Fruit fly (Drosophila melanogaster) whole organism, embryonic: ENCODE results near the gene Shmt.

Experiments used
- Abd-B ChIP-seq: fragments of 200-800 bp; sonication (Bioruptor generic); optimal IDR thresholded peaks from 2 replicates; lab custom pipeline; 2018; ENCODE audit warnings: missing biosample characterization, mild to moderate bottlenecking, missing genetic modification characterization, moderate library complexity
- Antp ChIP-seq: fragments of 200-800 bp; sonication (Bioruptor generic); optimal IDR thresholded peaks from 3 replicates; lab custom pipeline; 2016; ENCODE audit warnings: missing biosample characterization, missing genetic modification characterization
- Bgb ChIP-seq: fragments of 200-800 bp; sonication (Bioruptor generic); IDR thresholded peaks from 2 replicates; pipeline ENCODE4 v1.3.6; 2022; ENCODE audit warnings: missing biosample characterization, missing genetic modification characterization; ENCODE audit not compliant: partially characterized antibody
- CG10979 ChIP-seq: fragments of 200-800 bp; sonication (Bioruptor generic); optimal IDR thresholded peaks from 2 replicates; lab custom pipeline; 2018; ENCODE audit warnings: missing biosample characterization, mild to moderate bottlenecking, missing genetic modification characterization, moderate library complexity
- CG12391 ChIP-seq: fragments of 200-800 bp; sonication (Bioruptor generic); optimal IDR thresholded peaks from 3 replicates; lab custom pipeline; 2018; ENCODE audit warnings: missing biosample characterization, mild to moderate bottlenecking, missing genetic modification characterization, moderate library complexity
- CG13296 ChIP-seq: fragments of 200-800 bp; sonication (Bioruptor generic); optimal IDR thresholded peaks from 3 replicates; lab custom pipeline; 2018; ENCODE audit warnings: missing biosample characterization, mild to moderate bottlenecking, missing genetic modification characterization
- CG13894 ChIP-seq: fragments of 200-800 bp; sonication (Bioruptor generic); optimal IDR thresholded peaks from 3 replicates; lab custom pipeline; 2018; ENCODE audit warnings: missing biosample characterization, mild to moderate bottlenecking, missing genetic modification characterization, moderate library complexity
- CG14667 ChIP-seq: fragments of 200-800 bp; sonication (Bioruptor generic); IDR thresholded peaks from 2 replicates; pipeline ENCODE4 v1.3.6; 2022; ENCODE audit warnings: missing biosample characterization, missing genetic modification characterization
- CG14860 ChIP-seq: fragments of 200-800 bp; sonication (Bioruptor generic); IDR thresholded peaks from 3 replicates; pipeline ENCODE4 v1.3.6; 2022; ENCODE audit warnings: missing biosample characterization, missing genetic modification characterization; ENCODE audit not compliant: partially characterized antibody
- CG1602 ChIP-seq: fragments of 200-800 bp; sonication (Bioruptor generic); optimal IDR thresholded peaks from 3 replicates; lab custom pipeline; 2016; ENCODE audit warnings: missing biosample characterization, missing genetic modification characterization
- CG17186 ChIP-seq: fragments of 200-800 bp; sonication (Bioruptor generic); optimal IDR thresholded peaks from 3 replicates; lab custom pipeline; 2017; ENCODE audit warnings: missing biosample characterization, missing genetic modification reagents, missing genetic modification characterization
- CG17829 ChIP-seq: fragments of 200-800 bp; optimal IDR thresholded peaks from 2 replicates; lab custom pipeline; 2019; ENCODE audit warnings: missing biosample characterization, mild to moderate bottlenecking, missing genetic modification characterization, moderate library complexity
- CG18619 ChIP-seq: fragments of 200-800 bp; sonication (Bioruptor generic); optimal IDR thresholded peaks from 3 replicates; lab custom pipeline; 2017; ENCODE audit warnings: missing biosample characterization, mild to moderate bottlenecking, missing genetic modification characterization
- CG34224 ChIP-seq: fragments of 200-800 bp; sonication (Bioruptor generic); IDR thresholded peaks from 3 replicates; pipeline ENCODE4 v1.3.6; 2022; ENCODE audit warnings: missing biosample characterization, missing genetic modification characterization; ENCODE audit not compliant: partially characterized antibody
- CG34422 ChIP-seq: fragments of 200-800 bp; sonication (Bioruptor generic); IDR thresholded peaks from 3 replicates; pipeline ENCODE4 v1.3.6; 2022; ENCODE audit warnings: missing biosample characterization, missing genetic modification characterization
- CG5245 ChIP-seq: fragments of 200-800 bp; sonication (Bioruptor generic); optimal IDR thresholded peaks from 3 replicates; lab custom pipeline; 2016; ENCODE audit warnings: missing biosample characterization, missing genetic modification characterization
- CG6254 ChIP-seq: fragments of 200-800 bp; sonication (Bioruptor generic); optimal IDR thresholded peaks from 3 replicates; lab custom pipeline; 2017; ENCODE audit warnings: mild to moderate bottlenecking, missing biosample characterization, missing genetic modification reagents, missing genetic modification characterization
- CG6765 ChIP-seq: fragments of 200-800 bp; sonication (Bioruptor generic); optimal IDR thresholded peaks from 3 replicates; lab custom pipeline; 2017; ENCODE audit warnings: missing biosample characterization, mild to moderate bottlenecking, missing genetic modification characterization
- CG7839 ChIP-seq: fragments of 200-800 bp; sonication (Bioruptor generic); optimal IDR thresholded peaks from 3 replicates; lab custom pipeline; 2018; ENCODE audit warnings: missing biosample characterization, mild to moderate bottlenecking, missing genetic modification characterization, moderate library complexity
- Chrac-16 ChIP-seq: fragments of 200-800 bp; sonication (Bioruptor generic); optimal IDR thresholded peaks from 3 replicates; lab custom pipeline; 2016; ENCODE audit warnings: missing biosample characterization, missing genetic modification characterization
- Dbx ChIP-seq: fragments of 200-800 bp; sonication (Bioruptor generic); IDR thresholded peaks from 3 replicates; pipeline ENCODE4 v1.3.6; 2022; ENCODE audit warnings: missing biosample characterization, missing genetic modification characterization
- Hand ChIP-seq: fragments of 200-800 bp; sonication (Bioruptor generic); optimal IDR thresholded peaks from 2 replicates; lab custom pipeline; 2017; ENCODE audit warnings: mild to moderate bottlenecking, missing biosample characterization, missing genetic modification reagents, missing genetic modification characterization
- Hr3 ChIP-seq: fragments of 200-800 bp; sonication (Bioruptor generic); optimal IDR thresholded peaks from 3 replicates; lab custom pipeline; 2016; ENCODE audit warnings: missing biosample characterization, missing genetic modification characterization
- Hr39 ChIP-seq: fragments of >200 bp; optimal IDR thresholded peaks from 2 replicates; lab custom pipeline; 2017
- Hr51 ChIP-seq, 2 experiments: fragments of 200-800 bp; sonication (Bioruptor generic); optimal IDR thresholded peaks; 2 replicates in 1 of 2; 3 replicates in 1 of 2; lab custom pipeline; 2016 to 2018; ENCODE audit warnings: missing biosample characterization in 2 of 2, missing genetic modification characterization in 2 of 2, mild to moderate bottlenecking in 1 of 2, moderate library complexity in 1 of 2
- Mad ChIP-seq: fragments of 200-800 bp; sonication (Bioruptor generic); optimal IDR thresholded peaks from 2 replicates; lab custom pipeline; 2016; ENCODE audit warnings: missing biosample characterization, missing genetic modification characterization
- Med ChIP-seq: fragments of 200-800 bp; sonication (Bioruptor generic); peaks from one replicate; lab custom pipeline; 2016; ENCODE audit warnings: missing biosample characterization, missing genetic modification characterization, mild to moderate bottlenecking, inconsistent platforms, moderate library complexity
- Spps ChIP-seq: fragments of 200-800 bp; sonication (Bioruptor generic); optimal IDR thresholded peaks from 2 replicates; lab custom pipeline; 2018; ENCODE audit warnings: missing biosample characterization, mild to moderate bottlenecking, missing genetic modification characterization
- Vsx1 ChIP-seq: fragments of 200-800 bp; sonication (Bioruptor generic); optimal IDR thresholded peaks from 2 replicates; lab custom pipeline; 2017; ENCODE audit warnings: missing biosample characterization, mild to moderate bottlenecking, missing genetic modification characterization, missing genetic modification reagents
- YL-1 ChIP-seq: fragments of 200-800 bp; sonication (Bioruptor generic); optimal IDR thresholded peaks from 3 replicates; lab custom pipeline; 2017; ENCODE audit warnings: missing biosample characterization, mild to moderate bottlenecking, missing genetic modification characterization
- bsh ChIP-seq, 2 experiments: fragments of 200-800 bp; sonication (Bioruptor generic); optimal IDR thresholded peaks; 2 replicates each; lab custom pipeline; 2017 to 2018; ENCODE audit warnings: mild to moderate bottlenecking in 2 of 2, missing biosample characterization in 2 of 2, missing genetic modification characterization in 2 of 2, moderate library complexity in 1 of 2
- danr ChIP-seq: fragments of 200-800 bp; sonication (Bioruptor generic); IDR thresholded peaks from 2 replicates; pipeline ENCODE4 v1.3.6; 2022; ENCODE audit warnings: missing biosample characterization, missing genetic modification characterization
- dimm ChIP-seq: fragments of 200-800 bp; sonication (Bioruptor generic); IDR thresholded peaks from 2 replicates; pipeline ENCODE4 v1.3.6; 2022; ENCODE audit warnings: missing biosample characterization, missing genetic modification characterization
- dmrt99B ChIP-seq: fragments of 200-800 bp; sonication (Bioruptor generic); optimal IDR thresholded peaks from 2 replicates; lab custom pipeline; 2018; ENCODE audit warnings: missing biosample characterization, mild to moderate bottlenecking, missing genetic modification characterization, moderate library complexity
- ftz-f1 ChIP-seq: fragments of 200-800 bp; sonication (Bioruptor generic); optimal IDR thresholded peaks from 2 replicates; lab custom pipeline; 2016; ENCODE audit warnings: missing biosample characterization, missing genetic modification characterization
- gcm2 ChIP-seq: fragments of 200-800 bp; sonication (Bioruptor generic); optimal IDR thresholded peaks from 2 replicates; lab custom pipeline; 2016; ENCODE audit warnings: missing biosample characterization, missing genetic modification characterization
- gro ChIP-seq: fragments of 200-800 bp; sonication (Bioruptor generic); optimal IDR thresholded peaks from 2 replicates; lab custom pipeline; 2016; ENCODE audit warnings: missing biosample characterization, missing genetic modification characterization
- gsb-n ChIP-seq: fragments of 200-800 bp; sonication (Bioruptor generic); optimal IDR thresholded peaks from 3 replicates; lab custom pipeline; 2018; ENCODE audit warnings: missing biosample characterization, mild to moderate bottlenecking, missing genetic modification characterization
- ind ChIP-seq: fragments of 200-800 bp; sonication (Bioruptor generic); optimal IDR thresholded peaks from 3 replicates; lab custom pipeline; 2016; ENCODE audit warnings: missing biosample characterization, missing genetic modification characterization
- maf-S ChIP-seq: fragments of 200-800 bp; sonication (Bioruptor generic); optimal IDR thresholded peaks from 2 replicates; lab custom pipeline; 2016; ENCODE audit warnings: missing biosample characterization, missing genetic modification characterization
- nom ChIP-seq: fragments of 200-800 bp; sonication (Bioruptor generic); optimal IDR thresholded peaks from 2 replicates; lab custom pipeline; 2017; ENCODE audit warnings: missing biosample characterization, missing genetic modification characterization, mild to moderate bottlenecking, moderate library complexity, missing genetic modification reagents
- pfk ChIP-seq: fragments of 200-800 bp; sonication (Bioruptor generic); optimal IDR thresholded peaks from 2 replicates; lab custom pipeline; 2018; ENCODE audit warnings: missing biosample characterization, mild to moderate bottlenecking, missing genetic modification characterization, moderate library complexity
- prd ChIP-seq, 3 experiments: fragments of >200 bp in 2 of 3; fragments of 200-800 bp in 1 of 3; sonication (Bioruptor generic) in 1 of 3; optimal IDR thresholded peaks in 2 of 3; IDR thresholded peaks in 1 of 3; 2 replicates in 2 of 3; 3 replicates in 1 of 3; pipeline versions ENCODE4 v1.3.6 to Lab custom; 2017 to 2022; ENCODE audit warnings: missing biosample characterization in 1 of 3, missing genetic modification characterization in 1 of 3
- pros ChIP-seq: fragments of 200-800 bp; sonication (Bioruptor generic); optimal IDR thresholded peaks from 3 replicates; lab custom pipeline; 2019; ENCODE audit warnings: missing biosample characterization, mild to moderate bottlenecking, missing genetic modification characterization, moderate library complexity
- row ChIP-seq: fragments of 200-800 bp; sonication (Bioruptor generic); IDR thresholded peaks from 3 replicates; pipeline ENCODE4 v1.3.6; 2022; ENCODE audit warnings: missing biosample characterization, missing genetic modification characterization
- so ChIP-seq: fragments of 200-800 bp; sonication (Bioruptor generic); IDR thresholded peaks from 3 replicates; pipeline ENCODE4 v1.3.6; 2022; ENCODE audit warnings: missing biosample characterization, missing genetic modification characterization
- ssp ChIP-seq: fragments of 200-800 bp; sonication (Bioruptor generic); IDR thresholded peaks from 2 replicates; pipeline ENCODE4 v1.3.6; 2022; ENCODE audit warnings: missing biosample characterization, missing genetic modification characterization
- stc ChIP-seq: fragments of 200-800 bp; sonication (Bioruptor generic); IDR thresholded peaks from 2 replicates; pipeline ENCODE4 v1.3.6; 2022; ENCODE audit warnings: missing biosample characterization, missing genetic modification characterization
- tin ChIP-seq: fragments of 200-800 bp; sonication (Bioruptor generic); optimal IDR thresholded peaks from 3 replicates; lab custom pipeline; 2016; ENCODE audit warnings: missing biosample characterization, missing genetic modification characterization

The Shmt gene

dm6 chrX:5907916-5908315, 8.7 kb downstream of the Shmt start, which contains the start of gene CG12236 (continued):
- TF ChIP-seq ftz-f1 (GFP tag; lab: Kevin White, UChicago) (peak; percentile 77), gsb-n (tag; lab: Kevin White, UChicago) (peak; percentile 57), maf-S (GFP tag; lab: Kevin White, UChicago) (peak; percentile 25), pfk (GFP tag; lab: Kevin White, UChicago) (peak; percentile 64), Antp (peak; percentile 34), CG7839 (tag; lab: Kevin White, UChicago) (peak; percentile 36), Vsx1 (GFP tag; lab: Kevin White, UChicago) (no peak), CG6254 (GFP tag; lab: Kevin White, UChicago) (no peak), ind (GFP tag; lab: Kevin White, UChicago) (peak; percentile 31), CG12391 (peak; percentile 46), prd (optimal IDR thresholded peaks at IDR 0.05; lab: Kevin White, UChicago) (no peak), prd (GFP tag; IDR thresholded peaks at IDR 0.05; lab: Robert Waterston, UW) (peak; percentile 23; the same call in 1 of the 3 replicates), tin (GFP tag; lab: Kevin White, UChicago) (peak; percentile 42), stc (GFP tag; lab: Robert Waterston, UW) (0 out of 2 replicates have a peak, but pooled peaks have one; percentile 14), Spps (tag; lab: Kevin White, UChicago) (no peak), CG10979 (tag; lab: Kevin White, UChicago) (peak; percentile 28), Hr51 (GFP tag; optimal IDR thresholded peaks at IDR 0.05; lab: Kevin White, UChicago) (peak in 1 of 2 experiments; percentile 47), CG18619 (GFP tag; lab: Kevin White, UChicago) (peak; percentile 36), Hand (GFP tag; lab: Kevin White, UChicago) (no peak), Hr3 (GFP tag; lab: Kevin White, UChicago) (peak; percentile 21), CG5245 (GFP tag; lab: Kevin White, UChicago) (peak; percentile 43), CG1602 (peak; percentile 11), CG34224 (GFP tag; lab: Robert Waterston, UW) (no peak), bsh (GFP tag; optimal IDR thresholded peaks at IDR 0.05; lab: Kevin White, UChicago) (peak in 1 of 2 experiments; percentile 12), CG13894 (peak; percentile 71), pros (peak; percentile 12), CG17829 (tag; lab: Kevin White, UChicago) (peak; percentile 50), Dbx (GFP tag; lab: Robert Waterston, UW) (peak; percentile 71; the same call in 2 of the 3 replicates), dmrt99B (tag; lab: Kevin White, UChicago) (no peak), so (peak; percentile 15; the same call in 1 of the 3 replicates), CG14860 (GFP tag; lab: Robert Waterston, UW) (no peak), ssp (GFP tag; lab: Robert Waterston, UW) (0 out of 2 replicates have a peak, but pooled peaks have one; percentile 9), dimm (GFP tag; lab: Robert Waterston, UW) (no peak), Chrac-16 (peak; percentile 13), gcm2 (GFP tag; lab: Kevin White, UChicago) (peak; percentile 40), Mad (GFP tag; lab: Kevin White, UChicago) (peak; percentile 4), row (GFP tag; lab: Robert Waterston, UW) (peak; percentile 32; the same call in 1 of the 3 replicates), nom (GFP tag; lab: Kevin White, UChicago) (peak; percentile 44), CG6765 (GFP tag; lab: Kevin White, UChicago) (peak; percentile 55), CG34422 (GFP tag; lab: Robert Waterston, UW) (peak; percentile 69), CG13296 (GFP tag; lab: Kevin White, UChicago) (no peak), CG14667 (no peak), CG17186 (GFP tag; lab: Kevin White, UChicago) (peak; percentile 85), YL-1 (GFP tag; lab: Kevin White, UChicago) (peak; percentile 94), Med (GFP tag; lab: Kevin White, UChicago) (peak; percentile 93), Hr39 (lab: Kevin White, UChicago) (no peak), danr (GFP tag; lab: Robert Waterston, UW) (no peak), gro (GFP tag; lab: Kevin White, UChicago) (peak; percentile 56), Abd-B (GFP tag; lab: Kevin White, UChicago) (no peak), Bgb (GFP tag; lab: Robert Waterston, UW) (peak; percentile 33; the same call in 1 of the 2 replicates)
